Fruit fly (Drosophila melanogaster) whole organism, prepupa: ENCODE results near the gene Mgat2.

Experiments used
- CG10669 ChIP-seq: fragments of 200-800 bp; sonication (Bioruptor generic); optimal IDR thresholded peaks from 3 replicates; lab custom pipeline; 2018; ENCODE audit warnings: missing biosample characterization, mild to moderate bottlenecking, missing genetic modification characterization, moderate library complexity
- CG6808 ChIP-seq: fragments of 200-800 bp; sonication (Bioruptor generic); optimal IDR thresholded peaks from 3 replicates; lab custom pipeline; 2017; ENCODE audit warnings: missing biosample characterization, missing genetic modification characterization, mild to moderate bottlenecking, moderate library complexity, missing genetic modification reagents
- CG9139 ChIP-seq: fragments of 200-800 bp; sonication (Bioruptor generic); optimal IDR thresholded peaks from 3 replicates; lab custom pipeline; 2017; ENCODE audit warnings: missing biosample characterization, mild to moderate bottlenecking, missing genetic modification characterization
- Eip75B ChIP-seq: fragments of 200-800 bp; sonication (Bioruptor generic); optimal IDR thresholded peaks from 3 replicates; lab custom pipeline; 2016; ENCODE audit warnings: missing biosample characterization, missing genetic modification characterization
- dac ChIP-seq: fragments of 200-800 bp; sonication (Bioruptor generic); optimal IDR thresholded peaks from 2 replicates; lab custom pipeline; 2017; ENCODE audit warnings: missing biosample characterization, mild to moderate bottlenecking, missing genetic modification characterization
- net ChIP-seq: fragments of 200-800 bp; sonication (Bioruptor generic); optimal IDR thresholded peaks from 3 replicates; lab custom pipeline; 2016; ENCODE audit warnings: missing biosample characterization, missing genetic modification characterization

DNA sequence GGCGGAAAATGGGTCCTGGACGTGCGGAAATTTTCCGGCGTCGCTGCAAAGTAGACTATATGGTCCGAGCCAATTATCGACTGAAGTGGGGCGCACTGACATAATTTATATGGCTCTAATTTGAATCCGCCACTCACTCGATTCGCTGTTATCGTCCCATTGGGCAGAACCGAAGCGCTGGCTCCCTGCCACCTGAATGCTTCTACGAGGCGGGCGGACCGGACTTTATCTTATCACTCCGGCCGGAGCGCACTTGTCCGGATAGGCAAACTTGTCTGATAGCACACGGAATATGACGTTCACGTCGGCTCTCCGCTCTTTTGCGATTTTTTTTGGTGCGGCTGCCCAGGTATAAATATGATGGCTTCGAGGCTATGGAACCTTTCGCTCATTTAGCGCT is 40.5 kb upstream of the Mgat2 start:
- TF ChIP-seq CG10669 (GFP tag; lab: Kevin White, UChicago) (no peak), Eip75B (GFP tag; lab: Kevin White, UChicago) (no peak), CG9139 (no peak), CG6808 (GFP tag; lab: Kevin White, UChicago) (no peak), net (GFP tag; lab: Kevin White, UChicago) (no peak), dac (GFP tag; lab: Kevin White, UChicago) (no peak)
